Fruit fly (Drosophila melanogaster): Measurements from ENCODE around the gene CG5880.

The CG5880 gene

dm6 chr3R:27150685-27151515, 34.4 kb downstream of the CG5880 start, which contains the start of gene CG6051 (continued):
- peak; percentile 57 for TF ChIP-seq cg (GFP tag; optimal IDR thresholded peaks at IDR 0.05)
- no peak for TF ChIP-seq lmd (GFP tag; IDR thresholded peaks at IDR 0.05)
- TF ChIP-seq CG11695 (GFP tag; IDR thresholded peaks at IDR 0.05) = no peak
- no peak for TF ChIP-seq sna (GFP tag; IDR thresholded peaks at IDR 0.05; ENCODE audit: partially characterized antibody)
- no peak for TF ChIP-seq CG1024 (GFP tag; IDR thresholded peaks at IDR 0.05)
- TF ChIP-seq tup (GFP tag; optimal IDR thresholded peaks at IDR 0.05) = peak; percentile 40
- TF ChIP-seq CG6813 (GFP tag; optimal IDR thresholded peaks at IDR 0.05) = peak; percentile 4
- TF ChIP-seq CG16815 (GFP tag; optimal IDR thresholded peaks at IDR 0.05) = peak; percentile 41
- peak; percentile 2 for TF ChIP-seq CG3995 (GFP tag; optimal IDR thresholded peaks at IDR 0.05)
- TF ChIP-seq CG5953 (GFP tag; IDR thresholded peaks at IDR 0.05) = no peak
- no peak for TF ChIP-seq CTCF (GFP tag; optimal IDR thresholded peaks at IDR 0.05)
- TF ChIP-seq zf30C (GFP tag; optimal IDR thresholded peaks at IDR 0.05) = no peak
- peak; percentile 69 for TF ChIP-seq Fer3 (tag; optimal IDR thresholded peaks at IDR 0.05)
- no peak for TF ChIP-seq eyg (GFP tag; optimal IDR thresholded peaks at IDR 0.05)
- peak; percentile 79 for TF ChIP-seq CG12391 (tag; optimal IDR thresholded peaks at IDR 0.05)
- TF ChIP-seq ewg (GFP tag; optimal IDR thresholded peaks at IDR 0.05) = no peak
- peak; percentile 19 for TF ChIP-seq Myb (GFP tag; optimal IDR thresholded peaks at IDR 0.05)
- TF ChIP-seq ERR (GFP tag; optimal IDR thresholded peaks at IDR 0.05) = no peak
- TF ChIP-seq crc (GFP tag; optimal IDR thresholded peaks at IDR 0.05) = no peak
- TF ChIP-seq CG30020 (tag; optimal IDR thresholded peaks at IDR 0.05) = peak; percentile 84
- TF ChIP-seq B-H2 (GFP tag; optimal IDR thresholded peaks at IDR 0.05) = peak; percentile 49
- TF ChIP-seq D (optimal IDR thresholded peaks at IDR 0.05) = peak; percentile 81
- no peak for TF ChIP-seq D (GFP tag; optimal IDR thresholded peaks at IDR 0.05)
- TF ChIP-seq CG11723 (GFP tag; optimal IDR thresholded peaks at IDR 0.05) = peak; percentile 4
- TF ChIP-seq CG11247 (GFP tag; IDR thresholded peaks at IDR 0.05) = no peak
- TF ChIP-seq CG34422 (GFP tag; IDR thresholded peaks at IDR 0.05) = no peak
- peak; percentile 24 for TF ChIP-seq nerfin-1 (tag; optimal IDR thresholded peaks at IDR 0.05)
- TF ChIP-seq kay (GFP tag; optimal IDR thresholded peaks at IDR 0.05) = peak; percentile 13
- peak; percentile 67 for TF ChIP-seq CG11504 (tag; optimal IDR thresholded peaks at IDR 0.05)
- TF ChIP-seq CG3065 (GFP tag; optimal IDR thresholded peaks at IDR 0.05) = no peak
- TF ChIP-seq Spps (tag; optimal IDR thresholded peaks at IDR 0.05) = no peak
- peak; percentile 75 for TF ChIP-seq CG2678 (tag; optimal IDR thresholded peaks at IDR 0.05)
- peak; percentile 46 for TF ChIP-seq Hey (tag; optimal IDR thresholded peaks at IDR 0.05)
- TF ChIP-seq CG2889 (GFP tag; IDR thresholded peaks at IDR 0.05) = no peak
- no peak for TF ChIP-seq CG7372 (GFP tag; IDR thresholded peaks at IDR 0.05)
- TF ChIP-seq pum (GFP tag; optimal IDR thresholded peaks at IDR 0.05) = peak; percentile 57
- TF ChIP-seq gce (GFP tag; IDR thresholded peaks at IDR 0.05) = no peak
- TF ChIP-seq CG15601 (tag; optimal IDR thresholded peaks at IDR 0.05) = peak; percentile 21
- TF ChIP-seq pan (optimal IDR thresholded peaks at IDR 0.05) = no peak
- no peak for TF ChIP-seq pan (GFP tag; optimal IDR thresholded peaks at IDR 0.05 in 1 of 2, IDR thresholded peaks at IDR 0.05 in 1 of 2)
- TF ChIP-seq CG14050 (GFP tag; IDR thresholded peaks at IDR 0.05) = no peak
- peak; percentile 66 for TF ChIP-seq CG33213 (GFP tag; optimal IDR thresholded peaks at IDR 0.05)
- no peak for TF ChIP-seq C15 (GFP tag; IDR thresholded peaks at IDR 0.05)
- TF ChIP-seq CG12744 (GFP tag; optimal IDR thresholded peaks at IDR 0.05) = no peak
- peak; percentile 83 for TF ChIP-seq sens (GFP tag)
- TF ChIP-seq H15 (GFP tag; IDR thresholded peaks at IDR 0.05) = no peak
- no peak for TF ChIP-seq fru (optimal IDR thresholded peaks at IDR 0.05)
- no peak for TF ChIP-seq CG6689 (GFP tag; IDR thresholded peaks at IDR 0.05)
- TF ChIP-seq CG17802 (tag; optimal IDR thresholded peaks at IDR 0.05) = peak; percentile 91
- no peak for TF ChIP-seq CG10274 (GFP tag; optimal IDR thresholded peaks at IDR 0.05)
- no peak for TF ChIP-seq Taf1 (GFP tag; IDR thresholded peaks at IDR 0.05)
- no peak for TF ChIP-seq CG1792 (GFP tag; optimal IDR thresholded peaks at IDR 0.05)

Data from whole organism, embryonic.